Worm (Caenorhabditis elegans) whole organism, young adult: Measurements from ENCODE around the gene F11G11.15.
A peak's percentile ranks its signal among the peaks of the same experiment; 100 is the strongest.

Experiments
- B0019.2 ChIP-seq: fragments of 200-800 bp; sonication (Bioruptor generic); conservative IDR thresholded peaks from 2 replicates; pipeline ENCODE4 v1.3.6; 2022; ENCODE audit warnings: missing genetic modification reagents, missing genetic modification characterization, missing compliant biosample characterization
- B0261.1 ChIP-seq: sonication (generic microtip); optimal IDR thresholded peaks from 2 replicates; lab custom pipeline; 2016; ENCODE audit warnings: mild to moderate bottlenecking, missing genetic modification characterization, moderate library complexity, missing compliant biosample characterization
- B0336.3 ChIP-seq: fragments of 200-800 bp; sonication (Bioruptor generic); IDR thresholded peaks from 2 replicates; pipeline ENCODE4 v1.3.6; 2022; ENCODE audit warnings: missing genetic modification characterization, missing compliant biosample characterization
- D2030.7 ChIP-seq: fragments of 200-800 bp; sonication (Bioruptor generic); IDR thresholded peaks from 2 replicates; pipeline ENCODE4 v1.3.6; 2022; ENCODE audit warnings: missing genetic modification reagents, missing genetic modification characterization, missing compliant biosample characterization
- F22D6.2 ChIP-seq: sonication (generic microtip); optimal IDR thresholded peaks from 2 replicates; lab custom pipeline; 2016; ENCODE audit warnings: mild to moderate bottlenecking, missing genetic modification characterization, missing compliant biosample characterization
- F39B2.1 ChIP-seq: fragments of 200-800 bp; sonication (Bioruptor generic); IDR thresholded peaks from 2 replicates; pipeline ENCODE4 v1.3.6; 2022; ENCODE audit warnings: missing genetic modification reagents, missing genetic modification characterization, missing compliant biosample characterization
- F49E8.2 ChIP-seq: sonication (generic microtip); optimal IDR thresholded peaks from 3 replicates; lab custom pipeline; 2017; ENCODE audit warnings: missing genetic modification characterization, mild to moderate bottlenecking, missing compliant biosample characterization, antibody characterized with exemption, moderate library complexity; ENCODE audit not compliant: insufficient read depth
- F52B5.7 ChIP-seq: sonication (generic microtip); optimal IDR thresholded peaks from 2 replicates; lab custom pipeline; 2016; ENCODE audit warnings: mild to moderate bottlenecking, missing genetic modification characterization, missing compliant biosample characterization
- aptf-3 ChIP-seq: fragments of 200-800 bp; sonication (Bioruptor generic); IDR thresholded peaks from 2 replicates; pipeline ENCODE4 v1.3.6; 2022; ENCODE audit warnings: missing genetic modification characterization, missing compliant biosample characterization
- bed-2 ChIP-seq: fragments of 200-800 bp; sonication (Bioruptor generic); IDR thresholded peaks from 2 replicates; pipeline ENCODE4 v1.3.6; 2022; ENCODE audit warnings: missing genetic modification reagents, missing genetic modification characterization, missing compliant biosample characterization
- cebp-1 ChIP-seq, 2 experiments: fragments of 200-800 bp in 1 of 2; sonication (Bioruptor generic) in 1 of 2; sonication (generic microtip) in 1 of 2; IDR thresholded peaks in 1 of 2; optimal IDR thresholded peaks in 1 of 2; 2 replicates each; pipeline versions ENCODE4 v1.3.6 to Lab custom; 2017 to 2022; ENCODE audit warnings: missing compliant biosample characterization in 2 of 2, missing genetic modification characterization in 2 of 2, mild to moderate bottlenecking in 1 of 2, missing genetic modification reagents in 1 of 2, moderate library complexity in 1 of 2
- cebp-2 ChIP-seq: fragments of 200-800 bp; sonication (Bioruptor generic); IDR thresholded peaks from 2 replicates; pipeline ENCODE4 v1.3.6; 2022; ENCODE audit warnings: missing genetic modification characterization, missing compliant biosample characterization
- ceh-27 ChIP-seq: fragments of 200-800 bp; sonication (Bioruptor generic); optimal IDR thresholded peaks from 2 replicates; lab custom pipeline; 2018; ENCODE audit warnings: mild to moderate bottlenecking, missing genetic modification characterization, moderate library complexity, missing compliant biosample characterization
- dox-1 ChIP-seq: fragments of 200-800 bp; sonication (Bioruptor generic); IDR thresholded peaks from 2 replicates; pipeline ENCODE4 v1.3.6; 2022; ENCODE audit warnings: missing genetic modification reagents, missing genetic modification characterization, missing compliant biosample characterization
- dpl-1 ChIP-seq: fragments of 150-350 bp; optimal IDR thresholded peaks from 2 replicates; lab custom pipeline; 2014; ENCODE audit warnings: missing biosample characterization, missing genetic modification reagents, missing genetic modification characterization
- efl-1 ChIP-seq: fragments of 150-350 bp; optimal IDR thresholded peaks from 2 replicates; lab custom pipeline; 2014; ENCODE audit warnings: missing biosample characterization, missing genetic modification reagents, missing genetic modification characterization
- him-1 ChIP-seq: sonication (generic microtip); optimal IDR thresholded peaks from 2 replicates; lab custom pipeline; 2016; ENCODE audit warnings: missing genotype, missing genetic modification reagents, missing genetic modification characterization, missing compliant biosample characterization
- hmg-1.2 ChIP-seq: fragments of 200-800 bp; sonication (Bioruptor generic); IDR thresholded peaks from 2 replicates; pipeline ENCODE4 v1.3.6; 2022; ENCODE audit warnings: missing genetic modification reagents, missing genetic modification characterization, missing compliant biosample characterization
- hsf-1 ChIP-seq: fragments of 200-800 bp; sonication (Bioruptor generic); IDR thresholded peaks from 2 replicates; pipeline ENCODE4 v1.3.6; 2022; ENCODE audit warnings: missing genetic modification reagents, missing genetic modification characterization, missing compliant biosample characterization
- lin-40 ChIP-seq: sonication (generic microtip); optimal IDR thresholded peaks from 2 replicates; lab custom pipeline; 2016; ENCODE audit warnings: missing genetic modification characterization, mild to moderate bottlenecking, missing compliant biosample characterization, missing genotype, missing genetic modification reagents
- lin-54 ChIP-seq: fragments of 200-800 bp; sonication (Bioruptor generic); optimal IDR thresholded peaks from 2 replicates; lab custom pipeline; 2018; ENCODE audit warnings: mild to moderate bottlenecking, missing genetic modification characterization, missing compliant biosample characterization
- lsl-1 ChIP-seq: fragments of 200-800 bp; sonication (Bioruptor generic); optimal IDR thresholded peaks from 2 replicates; lab custom pipeline; 2018; ENCODE audit warnings: mild to moderate bottlenecking, missing genetic modification characterization, moderate library complexity, missing compliant biosample characterization
- madf-6 ChIP-seq: fragments of 200-800 bp; sonication (Bioruptor generic); IDR thresholded peaks from 2 replicates; pipeline ENCODE4 v1.3.6; 2022; ENCODE audit warnings: missing genetic modification reagents, missing genetic modification characterization, missing compliant biosample characterization
- madf-8 ChIP-seq: fragments of 200-800 bp; sonication (Bioruptor generic); conservative IDR thresholded peaks from 2 replicates; pipeline ENCODE4 v1.3.6; 2022; ENCODE audit warnings: missing genetic modification reagents, missing genetic modification characterization, missing compliant biosample characterization
- nfyb-1 ChIP-seq: fragments of 200-800 bp; sonication (Bioruptor generic); IDR thresholded peaks from 2 replicates; pipeline ENCODE4 v1.3.6; 2022; ENCODE audit warnings: missing genetic modification reagents, missing genetic modification characterization, missing compliant biosample characterization
- nhr-80 ChIP-seq: sonication (generic microtip); optimal IDR thresholded peaks from 2 replicates; lab custom pipeline; 2016; ENCODE audit warnings: missing genetic modification characterization, missing compliant biosample characterization
- pbrm-1 ChIP-seq: fragments of 200-800 bp; sonication (Bioruptor generic); IDR thresholded peaks from 2 replicates; pipeline ENCODE4 v1.3.6; 2022; ENCODE audit warnings: missing genetic modification reagents, missing genetic modification characterization, missing compliant biosample characterization
- rpc-1 ChIP-seq, 2 experiments: fragments of 150-350 bp in 1 of 2; sonication (generic microtip) in 1 of 2; optimal IDR thresholded peaks; 2 replicates each; lab custom pipeline; 2014 to 2018; ENCODE audit warnings: missing biosample characterization in 1 of 2, missing genetic modification characterization in 1 of 2, missing genetic modification reagents in 1 of 2, missing genotype in 1 of 2
- tbp1 ChIP-seq: fragments of 200-800 bp; sonication (Bioruptor generic); optimal IDR thresholded peaks from 2 replicates; lab custom pipeline; 2018; ENCODE audit warnings: mild to moderate bottlenecking, missing genetic modification characterization, missing compliant biosample characterization
- tbx-9 ChIP-seq: sonication (generic microtip); optimal IDR thresholded peaks from 2 replicates; lab custom pipeline; 2016; ENCODE audit warnings: borderline replicate concordance, missing genetic modification characterization, inconsistent platforms, missing compliant biosample characterization
- unc-130 ChIP-seq: sonication (generic microtip); optimal IDR thresholded peaks from 2 replicates; lab custom pipeline; 2016; ENCODE audit warnings: missing genetic modification reagents, missing genetic modification characterization, missing compliant biosample characterization
- unc-62 ChIP-seq: fragments of 150-350 bp; optimal IDR thresholded peaks from 2 replicates; lab custom pipeline; 2014; ENCODE audit warnings: missing biosample characterization, missing genetic modification reagents, missing genetic modification characterization
- ztf-25 ChIP-seq: fragments of 200-800 bp; sonication (Bioruptor generic); IDR thresholded peaks from 2 replicates; pipeline ENCODE4 v1.3.6; 2022; ENCODE audit warnings: missing genetic modification reagents, missing genetic modification characterization, missing compliant biosample characterization

The F11G11.15 gene

ce11 chrII:4876091-4876490 lies 1.4 kb downstream of the F11G11.15 start, which contains the start of gene F11G11.13:
Gene F11G11.13, minus strand, starts transcription at chrII:4876179.
- TF ChIP-seq cebp-2 (no peak), lin-40 (tag; lab: Kevin White, UChicago) (peak; percentile 16)

ce11 chrII:4879629-4880028 lies 5.0 kb downstream of the F11G11.15 start, which contains the start of gene gst-6:
Gene gst-6, plus strand, starts transcription at chrII:4879891.
- TF ChIP-seq F52B5.7 (tag; lab: Kevin White, UChicago): no peak
- TF ChIP-seq him-1 (tag; lab: Kevin White, UChicago): no peak
- TF ChIP-seq F22D6.2 (tag; lab: Kevin White, UChicago): no peak
- no peak for TF ChIP-seq B0336.3
- peak; percentile 29 for TF ChIP-seq nhr-80

- peak; percentile 44; the same call in 1 of the 2 replicates for TF ChIP-seq hsf-1 (GFP tag; lab: Robert Waterston, UW)
- TF ChIP-seq tbx-9: no peak
- TF ChIP-seq F39B2.1: no peak
- 0 out of 2 replicates have a peak, but pooled peaks have one; percentile 60 for TF ChIP-seq aptf-3 (GFP tag; lab: Robert Waterston, UW)
- peak; percentile 38 for TF ChIP-seq ceh-27
- TF ChIP-seq unc-62: no peak
- 0 out of 2 replicates have a peak, but pooled peaks have one; percentile 7 for TF ChIP-seq dox-1
- no peak for TF ChIP-seq B0336.3
- peak; percentile 25; the same call in 1 of the 2 replicates for TF ChIP-seq D2030.7 (GFP tag; lab: Robert Waterston, UW)
- no peak for TF ChIP-seq B0261.1 (tag; lab: Kevin White, UChicago)
- peak; percentile 35; the same call in 1 of the 2 replicates for TF ChIP-seq madf-8
- peak; percentile 28 for TF ChIP-seq lin-40 (tag; lab: Kevin White, UChicago)
- TF ChIP-seq ztf-25 (GFP tag; lab: Robert Waterston, UW): no peak
- peak; percentile 18 for TF ChIP-seq lin-54 (GFP tag; lab: Kevin White, UChicago)
- peak; percentile 72 for TF ChIP-seq madf-6
- TF ChIP-seq bed-2 (GFP tag; lab: Robert Waterston, UW): no peak
- TF ChIP-seq lsl-1: peak; percentile 10
- peak; percentile 58 for TF ChIP-seq nhr-80
- no peak for TF ChIP-seq F49E8.2 (tag; lab: Kevin White, UChicago)
- TF ChIP-seq hmg-1.2 (GFP tag; lab: Robert Waterston, UW): peak; percentile 58; the same call in 1 of the 2 replicates
- TF ChIP-seq dpl-1 (GFP tag; lab: Kevin White, UChicago): peak; percentile 48
- no peak for TF ChIP-seq cebp-1 (GFP tag; IDR thresholded peaks at IDR 0.05; lab: Robert Waterston, UW)
- peak; percentile 1 for TF ChIP-seq cebp-1 (tag; optimal IDR thresholded peaks at IDR 0.05; lab: Kevin White, UChicago)
- TF ChIP-seq efl-1 (GFP tag; lab: Kevin White, UChicago): peak; percentile 68
- peak; percentile 41 for TF ChIP-seq tbp1 (GFP tag; lab: Kevin White, UChicago)
- TF ChIP-seq nfyb-1 (GFP tag; lab: Robert Waterston, UW): 0 out of 2 replicates have a peak, but pooled peaks have one; percentile 32
- TF ChIP-seq pbrm-1 (GFP tag; lab: Robert Waterston, UW): no peak
- TF ChIP-seq rpc-1 (optimal IDR thresholded peaks at IDR 0.05; lab: Kevin White, UChicago): no peak
- no peak for TF ChIP-seq rpc-1 (tag; optimal IDR thresholded peaks at IDR 0.05; lab: Kevin White, UChicago)
- TF ChIP-seq B0019.2 (GFP tag; lab: Robert Waterston, UW): no peak
These were observed 7.1 kb downstream of the F11G11.15 start, which contains the start of gene gst-7 for ce11 chrII:4881727-4882126. Gene gst-7, plus strand, starts transcription at chrII:4882062.

ce11 chrII:4882498-4882897 lies 7.9 kb downstream of the F11G11.15 start:
- TF ChIP-seq tbx-9 (no peak), unc-130 (GFP tag; lab: Kevin White, UChicago) (no peak)
